Worm (Caenorhabditis elegans) whole organism, L4 larva: ENCODE data around the gene Y51A2B.5.

Source experiments
- F49E8.2 ChIP-seq: sonication (generic microtip); optimal IDR thresholded peaks from 2 replicates; lab custom pipeline; 2016; ENCODE audit warnings: missing compliant biosample characterization, mild to moderate bottlenecking, missing genetic modification characterization, borderline replicate concordance
- Y48G9A.11 ChIP-seq: fragments of 200-800 bp; sonication (Bioruptor generic); IDR thresholded peaks from 2 replicates; pipeline ENCODE4 v1.3.6; 2022; ENCODE audit warnings: missing genetic modification reagents, missing genetic modification characterization, missing compliant biosample characterization
- lin-13 ChIP-seq: fragments of 150-350 bp; optimal IDR thresholded peaks from 2 replicates; lab custom pipeline; 2014; ENCODE audit warnings: missing biosample characterization, missing genetic modification reagents, missing genetic modification characterization
- nhr-11 ChIP-seq: fragments of 150-350 bp; optimal IDR thresholded peaks from 2 replicates; lab custom pipeline; 2014; ENCODE audit warnings: missing biosample characterization, missing genetic modification characterization
- nhr-237 ChIP-seq: sonication (generic microtip); optimal IDR thresholded peaks from 2 replicates; lab custom pipeline; 2017; ENCODE audit warnings: missing biosample characterization, missing genetic modification characterization
- nhr-28 ChIP-seq: fragments of 150-350 bp; optimal IDR thresholded peaks from 2 replicates; lab custom pipeline; 2014; ENCODE audit warnings: missing biosample characterization, missing genetic modification characterization
- pha-4 ChIP-seq, 2 experiments: fragments of 150-350 bp in 1 of 2; fragments of 200-800 bp in 1 of 2; sonication (Bioruptor generic) in 1 of 2; IDR thresholded peaks in 1 of 2; optimal IDR thresholded peaks in 1 of 2; 2 replicates each; pipeline versions ENCODE4 v1.3.6 to Lab custom; 2014 to 2022; ENCODE audit warnings: missing genetic modification characterization in 2 of 2, missing genetic modification reagents in 2 of 2, missing biosample characterization in 1 of 2, missing compliant biosample characterization in 1 of 2
- skn-1 ChIP-seq: fragments of 150-350 bp; optimal IDR thresholded peaks from 2 replicates; lab custom pipeline; 2014; ENCODE audit warnings: missing biosample characterization, missing genetic modification characterization
- snpc-4 ChIP-seq: fragments of 150-350 bp; optimal IDR thresholded peaks from 2 replicates; lab custom pipeline; 2014; ENCODE audit warnings: missing biosample characterization, missing genetic modification characterization
- spr-3 ChIP-seq: fragments of 200-800 bp; sonication (Bioruptor generic); optimal IDR thresholded peaks from 2 replicates; lab custom pipeline; 2018; ENCODE audit warnings: mild to moderate bottlenecking, missing genetic modification characterization, missing compliant biosample characterization

ce11 chrV:18364558-18364957 lies 24.5 kb upstream of the Y51A2B.5 start, which contains the start of gene C08E8.9:
- TF ChIP-seq pha-4 (GFP tag; IDR thresholded peaks at IDR 0.05; lab: Robert Waterston, UW) (no peak), pha-4 (tag; optimal IDR thresholded peaks at IDR 0.05; lab: Kevin White, UChicago) (no peak), snpc-4 (tag; lab: Kevin White, UChicago) (no peak), nhr-28 (tag; lab: Kevin White, UChicago) (no peak), skn-1 (no peak), nhr-11 (tag; lab: Kevin White, UChicago) (no peak), Y48G9A.11 (GFP tag; lab: Robert Waterston, UW) (no peak), nhr-237 (tag; lab: Kevin White, UChicago) (no peak), spr-3 (GFP tag; lab: Kevin White, UChicago) (no peak), F49E8.2 (tag; lab: Kevin White, UChicago) (no peak), lin-13 (GFP tag; lab: Kevin White, UChicago) (no peak)
